Fruit fly (Drosophila melanogaster) whole organism, embryonic: ENCODE results near the gene PhKgamma.

Source experiments
- CG12659 ChIP-seq: fragments of 200-800 bp; sonication (Bioruptor generic); optimal IDR thresholded peaks from 3 replicates; lab custom pipeline; 2017; ENCODE audit warnings: mild to moderate bottlenecking, missing biosample characterization, missing genetic modification reagents, missing genetic modification characterization
- CG3163 ChIP-seq: fragments of 200-800 bp; sonication (Bioruptor generic); optimal IDR thresholded peaks from 3 replicates; lab custom pipeline; 2016; ENCODE audit warnings: missing biosample characterization, missing genetic modification characterization
- CG3281 ChIP-seq: fragments of 200-800 bp; sonication (Bioruptor generic); optimal IDR thresholded peaks from 3 replicates; lab custom pipeline; 2017; ENCODE audit warnings: missing biosample characterization, mild to moderate bottlenecking, missing genetic modification characterization
- Oli ChIP-seq: fragments of 200-800 bp; sonication (Bioruptor generic); optimal IDR thresholded peaks from 2 replicates; lab custom pipeline; 2018; ENCODE audit warnings: missing biosample characterization, mild to moderate bottlenecking, missing genetic modification characterization, moderate library complexity
- chinmo ChIP-seq: fragments of 200-800 bp; sonication (Bioruptor generic); IDR thresholded peaks from 4 replicates; pipeline ENCODE4 v1.3.6; 2022; ENCODE audit warnings: missing biosample characterization, missing genetic modification characterization; ENCODE audit not compliant: partially characterized antibody
- fd96Cb ChIP-seq: fragments of 200-800 bp; sonication (Bioruptor generic); optimal IDR thresholded peaks from 2 replicates; lab custom pipeline; 2018; ENCODE audit warnings: missing biosample characterization, mild to moderate bottlenecking, missing genetic modification characterization, moderate library complexity
- slp2 ChIP-seq: fragments of 200-800 bp; sonication (Bioruptor generic); optimal IDR thresholded peaks from 2 replicates; lab custom pipeline; 2016; ENCODE audit warnings: missing biosample characterization, missing genetic modification characterization
- usp ChIP-seq: fragments of >200 bp; optimal IDR thresholded peaks from 2 replicates; lab custom pipeline; 2017; ENCODE audit warnings: missing biosample characterization, missing genetic modification characterization

DNA sequence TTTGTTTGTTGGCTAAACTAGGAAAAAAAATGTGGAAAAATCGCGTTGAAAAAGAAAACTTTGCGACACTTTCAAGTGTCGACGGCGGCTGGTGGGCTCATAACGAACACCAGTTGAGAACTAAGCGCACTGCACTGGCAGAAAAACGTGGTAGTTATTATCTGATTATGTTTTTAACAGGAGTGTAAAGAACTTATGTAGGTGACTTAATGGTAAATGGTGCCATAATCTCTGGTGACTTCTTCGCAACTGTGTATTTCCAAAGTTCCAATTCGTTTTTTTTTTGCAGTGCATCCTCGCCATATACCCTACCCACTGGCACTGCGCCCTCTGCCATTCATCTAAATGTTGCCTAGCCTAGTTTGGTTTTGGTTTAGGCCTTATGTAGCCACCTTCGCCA, 41.9 kb upstream of the PhKgamma start:
- TF ChIP-seq usp (GFP tag; lab: Kevin White, UChicago) (no peak), CG12659 (GFP tag; lab: Kevin White, UChicago) (no peak), chinmo (GFP tag; lab: Robert Waterston, UW) (no peak), CG3163 (GFP tag; lab: Kevin White, UChicago) (no peak), fd96Cb (tag; lab: Kevin White, UChicago) (peak; percentile 48), CG3281 (peak; percentile 4), slp2 (GFP tag; lab: Kevin White, UChicago) (peak; percentile 4), Oli (tag; lab: Kevin White, UChicago) (peak; percentile 49)
